Worm (Caenorhabditis elegans): ENCODE results near the gene Y116A8B.1.

Gene Y116A8B.1

DNA sequence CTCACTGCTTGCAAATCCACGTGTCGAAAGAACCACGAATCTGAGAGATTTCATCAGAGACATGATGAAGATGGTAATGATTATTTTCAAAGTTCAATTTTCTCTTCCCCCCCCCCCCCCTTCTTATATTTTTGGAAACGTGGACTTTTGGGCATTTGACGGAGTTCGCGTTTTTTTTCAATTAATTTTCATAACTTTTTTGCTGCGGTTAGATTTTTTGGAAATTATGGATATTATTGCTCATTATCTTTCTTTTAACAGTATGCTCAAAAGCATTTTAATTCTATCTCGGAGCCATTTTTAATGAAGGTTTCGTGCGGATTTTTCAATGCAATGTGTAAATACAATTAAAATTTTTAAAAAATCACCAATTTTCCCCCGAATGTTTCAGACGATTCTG lies 43.2 kb downstream of the Y116A8B.1 start, which contains the start of gene phyh-1:
TSS of gene phyh-1 (minus strand) at position 101 of the 400 bp plus-strand sequence.
- TF ChIP-seq ztf-23 (GFP tag; IDR thresholded peaks at IDR 0.05) = no peak

DNA sequence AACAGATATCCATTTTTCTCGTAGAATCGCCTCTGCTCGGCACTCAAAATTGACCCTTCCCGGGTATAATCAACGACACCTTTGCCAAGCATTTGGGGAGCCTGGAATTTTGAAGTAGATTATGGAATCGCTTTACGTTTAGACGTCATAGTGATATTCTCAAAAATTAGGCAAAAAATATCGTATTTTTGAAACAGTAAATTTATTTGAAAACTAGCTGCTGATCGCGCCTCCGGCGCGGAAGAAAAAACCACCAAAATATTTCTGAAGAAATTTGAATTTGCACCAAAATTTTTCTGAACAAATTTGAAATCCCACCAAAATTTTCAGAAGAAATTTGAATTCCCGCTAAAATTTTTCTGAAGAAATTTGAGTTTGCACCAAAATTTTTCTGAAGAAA lies 46.2 kb downstream of the Y116A8B.1 start, which contains the start of gene ZK550.6:
TSS of gene ZK550.6 (minus strand) at position 101 of the 400 bp plus-strand sequence.
- TF ChIP-seq tab-1 (GFP tag; IDR thresholded peaks at IDR 0.05) (no peak), ztf-29 (GFP tag; IDR thresholded peaks at IDR 0.05) (no peak)

DNA sequence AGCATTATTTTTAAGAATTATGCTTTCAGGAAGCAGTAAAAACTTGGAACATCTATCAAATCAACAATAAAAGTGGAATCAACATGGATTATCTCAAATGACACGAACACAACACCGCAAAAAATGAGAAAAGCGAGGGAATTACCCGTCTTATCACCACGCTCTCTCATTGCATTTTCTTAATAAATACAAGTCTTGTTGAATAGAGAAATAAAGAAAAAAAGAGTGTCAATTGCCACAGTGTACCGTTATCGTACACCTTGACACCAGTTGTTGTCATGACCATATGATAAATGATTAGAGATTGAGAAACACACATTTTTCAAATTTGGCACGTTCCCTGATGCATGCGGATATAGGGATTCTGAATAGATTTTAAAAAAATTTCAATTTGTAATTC lies 47.6 kb downstream of the Y116A8B.1 start:
- TF ChIP-seq flt-1 (GFP tag; IDR thresholded peaks at IDR 0.05) = no peak
- TF ChIP-seq tab-1 (GFP tag; IDR thresholded peaks at IDR 0.05) = no peak
- no peak for TF ChIP-seq cog-1 (tag; optimal IDR thresholded peaks at IDR 0.05)
- TF ChIP-seq ztf-29 (GFP tag; IDR thresholded peaks at IDR 0.05) = no peak
- TF ChIP-seq med-1 (GFP tag; optimal IDR thresholded peaks at IDR 0.05; ENCODE audit: insufficient read depth) = no peak
- TF ChIP-seq klf-2 (GFP tag; conservative IDR thresholded peaks at IDR 0.05) = no peak

DNA sequence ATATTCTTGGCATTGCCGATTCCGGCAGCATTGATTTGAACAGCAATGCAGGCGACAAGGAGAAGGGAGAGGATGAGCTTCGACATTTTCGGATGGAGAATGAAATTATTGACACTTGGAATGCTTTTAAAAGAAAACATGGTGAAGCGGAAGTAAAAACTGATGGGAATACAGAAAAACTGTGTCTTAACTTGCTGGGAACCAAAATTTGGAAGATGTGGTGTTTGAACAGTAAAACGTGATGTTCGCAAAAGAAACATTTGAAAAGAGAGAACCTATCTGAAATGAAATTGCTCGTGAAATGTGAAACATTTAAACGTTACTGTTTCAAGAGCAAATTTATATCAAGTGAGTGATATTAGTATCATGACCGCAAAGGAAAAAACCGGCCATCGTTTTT lies 48.6 kb downstream of the Y116A8B.1 start, which contains the start of gene F26D10.13:
TSS of gene F26D10.13 (minus strand) at position 101 of the 400 bp plus-strand sequence.
- TF ChIP-seq cog-1 (tag; optimal IDR thresholded peaks at IDR 0.05) = no peak
- TF ChIP-seq klf-2 (GFP tag; conservative IDR thresholded peaks at IDR 0.05) = no peak
- TF ChIP-seq T22C8.4 (GFP tag; IDR thresholded peaks at IDR 0.05) = no peak
- TF ChIP-seq flt-1 (GFP tag; IDR thresholded peaks at IDR 0.05) = no peak
- TF ChIP-seq med-1 (GFP tag; optimal IDR thresholded peaks at IDR 0.05; ENCODE audit: insufficient read depth) = no peak
- TF ChIP-seq tab-1 (GFP tag; IDR thresholded peaks at IDR 0.05) = no peak
- no peak for TF ChIP-seq ref-1 (GFP tag; conservative IDR thresholded peaks at IDR 0.05)
- no peak for TF ChIP-seq ztf-29 (GFP tag; IDR thresholded peaks at IDR 0.05)
- no peak for TF ChIP-seq ztf-23 (GFP tag; IDR thresholded peaks at IDR 0.05)

DNA sequence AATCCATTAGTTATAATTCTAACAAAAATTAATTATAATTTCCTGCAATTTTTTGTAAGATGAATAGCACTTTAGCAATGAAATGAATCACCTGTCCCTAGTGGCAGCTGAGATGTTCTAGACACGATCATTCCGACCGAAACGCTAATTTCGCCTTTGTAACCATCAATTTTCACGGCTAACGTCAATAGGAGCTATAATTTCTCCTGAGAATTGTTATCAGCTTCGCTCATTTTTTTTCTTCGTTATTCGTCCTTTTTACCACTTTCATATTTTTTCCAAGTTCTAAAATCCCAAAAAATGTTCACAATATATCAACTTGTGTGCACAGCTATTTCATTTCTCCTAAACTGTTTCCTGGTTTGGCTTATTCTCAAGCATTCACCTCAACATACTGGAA lies 49.1 kb downstream of the Y116A8B.1 start, which contains the start of gene str-187:
TSS of gene str-187 (plus strand) at position 301 of the 400 bp plus-strand sequence.
- TF ChIP-seq ztf-23 (GFP tag; IDR thresholded peaks at IDR 0.05) = no peak
- TF ChIP-seq T22C8.4 (GFP tag; IDR thresholded peaks at IDR 0.05) = no peak
- no peak for TF ChIP-seq med-1 (GFP tag; optimal IDR thresholded peaks at IDR 0.05; ENCODE audit: insufficient read depth)
- TF ChIP-seq tab-1 (GFP tag; IDR thresholded peaks at IDR 0.05) = no peak
- TF ChIP-seq flt-1 (GFP tag; IDR thresholded peaks at IDR 0.05) = no peak
- no peak for TF ChIP-seq klf-2 (GFP tag; conservative IDR thresholded peaks at IDR 0.05)
- no peak for TF ChIP-seq ref-1 (GFP tag; conservative IDR thresholded peaks at IDR 0.05)
- no peak for TF ChIP-seq ztf-29 (GFP tag; IDR thresholded peaks at IDR 0.05)
- no peak for TF ChIP-seq cog-1 (tag; optimal IDR thresholded peaks at IDR 0.05)

DNA sequence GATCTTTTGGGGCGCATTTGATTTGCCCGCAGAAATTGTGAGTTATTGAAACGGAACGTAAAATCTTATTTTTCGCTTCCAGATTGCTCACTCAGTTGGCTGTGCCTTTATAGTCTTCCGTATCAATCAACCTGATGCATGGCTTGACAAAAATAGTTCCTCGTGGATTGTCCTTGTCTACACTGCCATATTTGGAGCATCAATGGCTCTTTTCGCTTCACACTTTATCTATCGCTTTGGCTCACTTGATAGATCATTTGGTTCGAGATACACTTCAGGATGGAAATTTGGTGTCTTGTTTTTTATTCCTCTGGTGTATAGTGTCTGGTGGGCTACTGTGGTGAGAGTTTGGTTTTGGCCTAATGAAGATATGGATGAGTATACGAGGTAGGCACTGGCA lies 49.6 kb downstream of the Y116A8B.1 start:
- TF ChIP-seq T22C8.4 (GFP tag; IDR thresholded peaks at IDR 0.05) = no peak
- no peak for TF ChIP-seq ztf-23 (GFP tag; IDR thresholded peaks at IDR 0.05)
